Worm (Caenorhabditis elegans): Measurements from ENCODE around the gene dmsr-8.

DNA sequence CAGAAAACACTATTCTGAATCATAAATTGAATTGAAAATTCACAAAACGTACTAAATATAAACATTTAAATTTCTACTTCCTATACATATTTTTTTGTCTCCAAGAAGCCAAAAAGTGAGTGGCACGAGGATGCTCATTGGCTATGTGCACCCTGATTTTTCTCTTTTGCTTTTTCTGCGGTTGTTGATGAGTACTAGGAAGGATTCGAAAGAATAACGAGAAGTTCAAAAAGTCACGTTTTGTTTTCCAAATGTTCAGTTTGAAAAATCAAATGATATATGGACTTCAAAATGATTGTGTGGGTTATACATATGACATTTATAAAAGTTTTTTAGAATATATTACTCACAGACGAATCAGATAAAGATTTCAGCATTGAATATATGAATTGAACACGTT, 49.4 kb downstream of the dmsr-8 start:
- TF ChIP-seq ceh-82 (tag; optimal IDR thresholded peaks at IDR 0.05) (no peak), zag-1 (tag; optimal IDR thresholded peaks at IDR 0.05) (no peak), nhr-237 (tag; optimal IDR thresholded peaks at IDR 0.05) (no peak), mdl-1 (tag; optimal IDR thresholded peaks at IDR 0.05) (no peak), fos-1 (tag; optimal IDR thresholded peaks at IDR 0.05) (no peak)
